Worm (Caenorhabditis elegans): ENCODE data around the gene F22B3.8.

The F22B3.8 gene

ce11 chrIV:11388684-11389083 is 36.0 kb downstream of the F22B3.8 start:
- no peak for TF ChIP-seq nhr-12 (tag; optimal IDR thresholded peaks at IDR 0.05)
- no peak for TF ChIP-seq nfya-1 (tag; optimal IDR thresholded peaks at IDR 0.05; ENCODE audit: insufficient read depth)
- peak; percentile 9 for TF ChIP-seq nhr-11 (tag; optimal IDR thresholded peaks at IDR 0.05)
- no peak for TF ChIP-seq lsy-12 (tag; optimal IDR thresholded peaks at IDR 0.05)
- TF ChIP-seq ceh-16 (tag; optimal IDR thresholded peaks at IDR 0.05) = no peak

- TF ChIP-seq ztf-11 (tag; optimal IDR thresholded peaks at IDR 0.05) (no peak), aly-2 (tag; optimal IDR thresholded peaks at IDR 0.05) (no peak), elt-2 (tag; optimal IDR thresholded peaks at IDR 0.05) (no peak), skn-1 (tag; optimal IDR thresholded peaks at IDR 0.05) (no peak), ceh-9 (tag; optimal IDR thresholded peaks at IDR 0.05) (no peak), fkh-10 (GFP tag; optimal IDR thresholded peaks at IDR 0.05) (no peak), pqm-1 (tag; optimal IDR thresholded peaks at IDR 0.05) (no peak), elt-3 (tag; optimal IDR thresholded peaks at IDR 0.05) (no peak), nhr-11 (tag; optimal IDR thresholded peaks at IDR 0.05) (no peak), nhr-12 (tag; optimal IDR thresholded peaks at IDR 0.05) (no peak), nhr-23 (tag; optimal IDR thresholded peaks at IDR 0.05) (no peak), ceh-28 (tag; optimal IDR thresholded peaks at IDR 0.05) (no peak), lin-39 (tag; optimal IDR thresholded peaks at IDR 0.05) (no peak)
Observed at ce11 chrIV:11379254-11379653, 45.5 kb downstream of the F22B3.8 start, which contains the start of gene fbxb-76. fbxb-76 (minus strand) TSS chrIV:11379354.

ce11 chrIV:11377439-11377838 is 47.3 kb downstream of the F22B3.8 start:
- no peak for TF ChIP-seq nfya-1 (tag; optimal IDR thresholded peaks at IDR 0.05; ENCODE audit: insufficient read depth)
- TF ChIP-seq daf-12 (tag; optimal IDR thresholded peaks at IDR 0.05) = no peak

ce11 chrIV:11375713-11376112 is 49.0 kb downstream of the F22B3.8 start:
- TF ChIP-seq ceh-28 (tag; optimal IDR thresholded peaks at IDR 0.05) = no peak
- TF ChIP-seq nhr-23 (tag; optimal IDR thresholded peaks at IDR 0.05) = no peak
- no peak for TF ChIP-seq unc-39 (tag; optimal IDR thresholded peaks at IDR 0.05)
- TF ChIP-seq sea-2 (GFP tag; optimal IDR thresholded peaks at IDR 0.05) = no peak
- no peak for TF ChIP-seq zag-1 (tag; optimal IDR thresholded peaks at IDR 0.05)
- no peak for TF ChIP-seq nhr-12 (tag; optimal IDR thresholded peaks at IDR 0.05)
- TF ChIP-seq mml-1 (tag; optimal IDR thresholded peaks at IDR 0.05) = no peak
- TF ChIP-seq elt-2 (tag; optimal IDR thresholded peaks at IDR 0.05) = no peak
